Fruit fly (Drosophila melanogaster) whole organism, wandering third instar larva: ENCODE results near the gene Det.
A peak's percentile ranks its signal among the peaks of the same experiment; 100 is the strongest.

Source experiments
- Abd-B ChIP-seq: fragments of >200 bp; optimal IDR thresholded peaks from 2 replicates; lab custom pipeline; 2017; ENCODE audit warnings: missing biosample characterization, missing genetic modification characterization
- CG32264 ChIP-seq: fragments of 200-800 bp; sonication (Bioruptor generic); optimal IDR thresholded peaks from 2 replicates; lab custom pipeline; 2016; ENCODE audit warnings: missing biosample characterization, missing genetic modification characterization
- CG9705 ChIP-seq: fragments of 200-800 bp; sonication (Bioruptor generic); optimal IDR thresholded peaks from 2 replicates; lab custom pipeline; 2018; ENCODE audit warnings: missing biosample characterization, mild to moderate bottlenecking, missing genetic modification characterization
- CrebA ChIP-seq: fragments of 200-800 bp; sonication (Bioruptor generic); optimal IDR thresholded peaks from 2 replicates; lab custom pipeline; 2016; ENCODE audit warnings: missing biosample characterization, mild to moderate bottlenecking, missing genetic modification characterization, borderline replicate concordance
- Dfd ChIP-seq: fragments of >200 bp; optimal IDR thresholded peaks from 2 replicates; lab custom pipeline; 2017; ENCODE audit warnings: missing biosample characterization, missing genetic modification characterization
- Dif ChIP-seq: fragments of 200-275, 200-300 bp; sonication (Bioruptor generic); optimal IDR thresholded peaks from 2 replicates; lab custom pipeline; 2018; ENCODE audit warnings: missing biosample characterization, missing genetic modification characterization; ENCODE audit not compliant: partially characterized antibody
- HLH106 ChIP-seq: fragments of 200-800 bp; optimal IDR thresholded peaks from 3 replicates; lab custom pipeline; 2019; ENCODE audit warnings: missing biosample characterization, mild to moderate bottlenecking, missing genetic modification characterization, moderate library complexity
- Hnf4 ChIP-seq: fragments of 200-800 bp; sonication (Bioruptor generic); optimal IDR thresholded peaks from 2 replicates; lab custom pipeline; 2016; ENCODE audit warnings: missing biosample characterization, mild to moderate bottlenecking, missing genetic modification characterization
- Hr78 ChIP-seq: fragments of >200 bp; optimal IDR thresholded peaks from 2 replicates; lab custom pipeline; 2017; ENCODE audit warnings: missing biosample characterization, missing genetic modification characterization
- Hr83 ChIP-seq: fragments of 200-300 bp; sonication (Bioruptor generic); optimal IDR thresholded peaks from 2 replicates; lab custom pipeline; 2016; ENCODE audit warnings: missing biosample characterization, mild to moderate bottlenecking, missing genetic modification characterization, moderate library complexity; ENCODE audit not compliant: poor library complexity, severe bottlenecking
- Jra ChIP-seq: sonication (Bioruptor generic); optimal IDR thresholded peaks from 2 replicates; lab custom pipeline; 2016; ENCODE audit warnings: missing biosample characterization, missing genetic modification characterization
- Mio ChIP-seq: sonication (Bioruptor generic); optimal IDR thresholded peaks from 2 replicates; lab custom pipeline; 2016; ENCODE audit warnings: missing biosample characterization, missing genetic modification characterization
- Myc ChIP-seq: fragments of >200 bp; optimal IDR thresholded peaks from 2 replicates; lab custom pipeline; 2017
- OdsH ChIP-seq: fragments of 200-800 bp; sonication (Bioruptor generic); optimal IDR thresholded peaks from 2 replicates; lab custom pipeline; 2016; ENCODE audit warnings: missing biosample characterization, mild to moderate bottlenecking, missing genetic modification characterization
- Rel ChIP-seq, 2 experiments: fragments of 200-800 bp; sonication (Bioruptor generic) in 1 of 2; optimal IDR thresholded peaks; 2 replicates in 1 of 2; 3 replicates in 1 of 2; lab custom pipeline; 2016 to 2019; ENCODE audit warnings: mild to moderate bottlenecking in 2 of 2, missing biosample characterization in 2 of 2, missing genetic modification characterization in 2 of 2, moderate library complexity in 1 of 2
- Sp1 ChIP-seq: fragments of 200-800 bp; sonication (Bioruptor generic); optimal IDR thresholded peaks from 3 replicates; lab custom pipeline; 2019; ENCODE audit warnings: missing biosample characterization, mild to moderate bottlenecking, missing genetic modification characterization, moderate library complexity
- Vsx2 ChIP-seq: fragments of 200-300, 225-300 bp; sonication (Bioruptor generic); optimal IDR thresholded peaks from 2 replicates; lab custom pipeline; 2018; ENCODE audit warnings: missing biosample characterization, missing genetic modification characterization; ENCODE audit not compliant: partially characterized antibody
- br ChIP-seq: fragments of 200-800 bp; sonication (Bioruptor generic); optimal IDR thresholded peaks from 2 replicates; lab custom pipeline; 2016; ENCODE audit warnings: missing biosample characterization, missing genetic modification characterization
- brk ChIP-seq: fragments of 200-800 bp; sonication (Bioruptor generic); optimal IDR thresholded peaks from 2 replicates; lab custom pipeline; 2016; ENCODE audit warnings: missing biosample characterization, mild to moderate bottlenecking, missing genetic modification characterization
- dl ChIP-seq, 2 experiments: fragments of 175-275, 200-275 bp in 1 of 2; fragments of 200-275 bp in 1 of 2; sonication (Bioruptor generic); optimal IDR thresholded peaks; lab custom pipeline; 2018; ENCODE audit warnings: mild to moderate bottlenecking in 2 of 2, missing biosample characterization in 2 of 2, missing genetic modification characterization in 2 of 2, moderate library complexity in 2 of 2; ENCODE audit not compliant: partially characterized antibody in 2 of 2, insufficient read depth in 1 of 2
- ey ChIP-seq: fragments of 200-800 bp; sonication (Bioruptor generic); optimal IDR thresholded peaks from 2 replicates; lab custom pipeline; 2016; ENCODE audit warnings: missing biosample characterization, missing genetic modification characterization
- foxo ChIP-seq, 2 experiments: fragments of 200-800 bp; sonication (Bioruptor generic); optimal IDR thresholded peaks; 2 replicates in 1 of 2; 3 replicates in 1 of 2; lab custom pipeline; 2016 to 2017; ENCODE audit warnings: missing biosample characterization in 2 of 2, missing genetic modification characterization in 2 of 2
- jim ChIP-seq: fragments of 175-275, 200-325 bp; sonication (Bioruptor generic); optimal IDR thresholded peaks from 2 replicates; lab custom pipeline; 2016; ENCODE audit warnings: missing biosample characterization, mild to moderate bottlenecking, missing genetic modification characterization
- lola ChIP-seq: fragments of >200 bp; optimal IDR thresholded peaks from 2 replicates; lab custom pipeline; 2017; ENCODE audit warnings: missing biosample characterization, missing genetic modification characterization
- psq ChIP-seq: fragments of 200-800 bp; sonication (Bioruptor generic); optimal IDR thresholded peaks from 3 replicates; lab custom pipeline; 2017; ENCODE audit warnings: missing biosample characterization, mild to moderate bottlenecking, missing genetic modification characterization, moderate library complexity
- rgr ChIP-seq: fragments of 200-800 bp; sonication (Bioruptor generic); optimal IDR thresholded peaks from 3 replicates; lab custom pipeline; 2016; ENCODE audit warnings: missing biosample characterization, mild to moderate bottlenecking, missing genetic modification characterization
- sage ChIP-seq: fragments of 200-800 bp; sonication (Bioruptor generic); optimal IDR thresholded peaks from 2 replicates; lab custom pipeline; 2016; ENCODE audit warnings: missing biosample characterization, mild to moderate bottlenecking, missing genetic modification characterization
- sv ChIP-seq: fragments of 200-800 bp; sonication (Bioruptor generic); optimal IDR thresholded peaks from 3 replicates; lab custom pipeline; 2016; ENCODE audit warnings: missing biosample characterization, missing genetic modification characterization
- tai ChIP-seq: sonication (Bioruptor generic); optimal IDR thresholded peaks from 2 replicates; lab custom pipeline; 2016; ENCODE audit warnings: missing biosample characterization, missing genetic modification characterization
- usp ChIP-seq: fragments of >200 bp; optimal IDR thresholded peaks from 2 replicates; lab custom pipeline; 2017; ENCODE audit warnings: missing biosample characterization, missing genetic modification characterization
- woc ChIP-seq: sonication (Bioruptor generic); optimal IDR thresholded peaks from 2 replicates; lab custom pipeline; 2016; ENCODE audit warnings: missing biosample characterization, mild to moderate bottlenecking, missing genetic modification characterization

Det gene

dm6 chr3R:17117607-17118327 lies 31.7 kb upstream of the Det start (continued):
- TF ChIP-seq Hr78: no peak
- no peak for TF ChIP-seq brk (GFP tag; lab: Kevin White, UChicago)
- no peak for TF ChIP-seq Abd-B (GFP tag; lab: Kevin White, UChicago)
- TF ChIP-seq lola (GFP tag; lab: Kevin White, UChicago): no peak
- TF ChIP-seq tai: no peak
- peak; percentile 55 for TF ChIP-seq br (GFP tag; lab: Kevin White, UChicago)
- no peak for TF ChIP-seq Rel (GFP tag; optimal IDR thresholded peaks at IDR 0.05; lab: Kevin White, UChicago)
- TF ChIP-seq Rel (tag; optimal IDR thresholded peaks at IDR 0.05; lab: Kevin White, UChicago): peak; percentile 2
- TF ChIP-seq Hnf4 (GFP tag; lab: Kevin White, UChicago): peak; percentile 22
- TF ChIP-seq sage (GFP tag; lab: Kevin White, UChicago): peak; percentile 8

dm6 chr3R:17118917-17119378 lies 30.5 kb upstream of the Det start:
- TF ChIP-seq lola (GFP tag; lab: Kevin White, UChicago) (peak; percentile 45), foxo (GFP tag; optimal IDR thresholded peaks at IDR 0.05; lab: Kevin White, UChicago) (peak in 1 of 2 experiments; percentile 32), brk (GFP tag; lab: Kevin White, UChicago) (peak; percentile 38), Rel (GFP tag; optimal IDR thresholded peaks at IDR 0.05; lab: Kevin White, UChicago) (no peak), Rel (tag; optimal IDR thresholded peaks at IDR 0.05; lab: Kevin White, UChicago) (peak; percentile 22), br (GFP tag; lab: Kevin White, UChicago) (peak; percentile 12), sv (GFP tag; lab: Kevin White, UChicago) (no peak), Sp1 (GFP tag; lab: Kevin White, UChicago) (peak; percentile 39), CG32264 (GFP tag; lab: Kevin White, UChicago) (peak; percentile 15), Hr83 (GFP tag; lab: Kevin White, UChicago) (peak; percentile 45), sage (GFP tag; lab: Kevin White, UChicago) (peak; percentile 73), OdsH (no peak), woc (GFP tag; lab: Kevin White, UChicago) (no peak), dl (GFP tag; optimal IDR thresholded peaks at IDR 0.05; lab: Kevin White, UChicago; ENCODE audit: insufficient read depth in 1 of 2, partially characterized antibody in 2 of 2) (peak; percentile 29 to 60), Dif (GFP tag; lab: Kevin White, UChicago) (peak; percentile 59), CrebA (peak; percentile 74)

DNA sequence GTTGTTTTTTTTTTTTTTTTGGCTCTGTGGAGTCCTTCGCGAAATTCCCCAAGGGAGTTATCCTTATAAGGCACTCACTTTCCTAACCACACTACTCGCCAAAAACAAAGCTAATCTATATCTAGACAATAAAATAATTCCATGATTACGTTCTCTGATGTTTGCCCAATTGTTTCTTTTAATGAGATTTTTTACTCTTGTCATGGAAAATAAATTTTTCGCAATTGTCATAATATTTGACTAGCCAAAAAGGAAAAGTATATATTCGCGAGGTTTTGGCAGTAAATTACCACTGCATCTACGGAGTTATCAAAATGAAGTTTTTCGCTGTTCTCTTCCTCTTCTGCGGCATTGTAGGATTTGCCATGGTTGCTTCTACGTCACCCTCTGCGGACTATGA lies 29.3 kb upstream of the Det start, which contains the start of gene CG34278:
Gene CG34278 (plus strand): TSS at position 301 of the 400 bp plus-strand sequence.
- TF ChIP-seq tai: no peak
- no peak for TF ChIP-seq Hr83 (GFP tag; lab: Kevin White, UChicago)
- no peak for TF ChIP-seq rgr
- no peak for TF ChIP-seq ey
- no peak for TF ChIP-seq CG9705 (GFP tag; lab: Kevin White, UChicago)
- TF ChIP-seq Vsx2 (GFP tag; lab: Kevin White, UChicago): no peak
- TF ChIP-seq Hr78: no peak
- no peak for TF ChIP-seq lola (GFP tag; lab: Kevin White, UChicago)
- no peak for TF ChIP-seq OdsH
- no peak for TF ChIP-seq Hnf4 (GFP tag; lab: Kevin White, UChicago)
- TF ChIP-seq usp: no peak
- no peak for TF ChIP-seq Myc (lab: Kevin White, UChicago)
- TF ChIP-seq brk (GFP tag; lab: Kevin White, UChicago): no peak
- no peak for TF ChIP-seq foxo (GFP tag; optimal IDR thresholded peaks at IDR 0.05; lab: Kevin White, UChicago)
- TF ChIP-seq CG32264 (GFP tag; lab: Kevin White, UChicago): no peak
- no peak for TF ChIP-seq Dfd (GFP tag; lab: Kevin White, UChicago)
- TF ChIP-seq Dif (GFP tag; lab: Kevin White, UChicago): no peak
- no peak for TF ChIP-seq HLH106 (tag; lab: Kevin White, UChicago)

dm6 chr3R:17121277-17121676 lies 28.2 kb upstream of the Det start, which contains the start of gene CG42779:
Gene CG42779 (plus strand): TSS chr3R:17121577.
- no peak for TF ChIP-seq foxo (GFP tag; optimal IDR thresholded peaks at IDR 0.05; lab: Kevin White, UChicago)
- no peak for TF ChIP-seq Jra
- TF ChIP-seq Hr78: no peak
- no peak for TF ChIP-seq Hnf4 (GFP tag; lab: Kevin White, UChicago)
- no peak for TF ChIP-seq Mio (GFP tag; lab: Kevin White, UChicago)
- no peak for TF ChIP-seq jim (GFP tag; lab: Kevin White, UChicago)
- TF ChIP-seq Abd-B (GFP tag; lab: Kevin White, UChicago): no peak
- no peak for TF ChIP-seq sv (GFP tag; lab: Kevin White, UChicago)
- TF ChIP-seq ey: no peak
- no peak for TF ChIP-seq Dfd (GFP tag; lab: Kevin White, UChicago)
- TF ChIP-seq lola (GFP tag; lab: Kevin White, UChicago): no peak
- TF ChIP-seq psq (GFP tag; lab: Kevin White, UChicago): no peak
- TF ChIP-seq OdsH: no peak
- TF ChIP-seq brk (GFP tag; lab: Kevin White, UChicago): no peak
- TF ChIP-seq woc (GFP tag; lab: Kevin White, UChicago): no peak
